Fruit fly (Drosophila melanogaster): ENCODE data around the gene lok.

Gene lok

dm6 chr2L:20078880-20079279, 17.7 kb downstream of the lok start:
- TF ChIP-seq Met (GFP tag; optimal IDR thresholded peaks at IDR 0.05) (peak; percentile 12), CG10669 (GFP tag; optimal IDR thresholded peaks at IDR 0.05) (no peak), esn (GFP tag; optimal IDR thresholded peaks at IDR 0.05) (peak; percentile 12), CG8119 (GFP tag; IDR thresholded peaks at IDR 0.05) (no peak), fkh (GFP tag; optimal IDR thresholded peaks at IDR 0.05) (peak; percentile 8), svp (GFP tag) (peak; percentile 57), lz (GFP tag; optimal IDR thresholded peaks at IDR 0.05) (peak; percentile 42), Eip78C (GFP tag) (peak; percentile 31), Hr39 (GFP tag; optimal IDR thresholded peaks at IDR 0.05) (peak; percentile 19)

dm6 chr2L:20080772-20081171, 19.6 kb downstream of the lok start:
- TF ChIP-seq svp (GFP tag) (peak; percentile 7), Met (GFP tag; optimal IDR thresholded peaks at IDR 0.05) (no peak), Sox102F (GFP tag; optimal IDR thresholded peaks at IDR 0.05) (no peak), eg (GFP tag; IDR thresholded peaks at IDR 0.05) (no peak), Hr39 (GFP tag; optimal IDR thresholded peaks at IDR 0.05) (no peak), Eip78C (GFP tag) (peak; percentile 39), Blimp-1 (GFP tag; optimal IDR thresholded peaks at IDR 0.05) (no peak), CG6808 (GFP tag; optimal IDR thresholded peaks at IDR 0.05) (no peak)

- no peak for TF ChIP-seq spab (GFP tag; optimal IDR thresholded peaks at IDR 0.05)
- no peak for TF ChIP-seq Ets96B (tag; optimal IDR thresholded peaks at IDR 0.05)
- TF ChIP-seq CG6792 (GFP tag; optimal IDR thresholded peaks at IDR 0.05), result no peak
- peak; percentile 12 for TF ChIP-seq svp (GFP tag)
- TF ChIP-seq CG6163 (GFP tag; IDR thresholded peaks at IDR 0.05), result no peak; the same call in 2 of the 3 replicates
- no peak for TF ChIP-seq Hr4 (GFP tag; optimal IDR thresholded peaks at IDR 0.05)
- TF ChIP-seq CG9139 (GFP tag; optimal IDR thresholded peaks at IDR 0.05), result no peak
- no peak for TF ChIP-seq net (GFP tag; optimal IDR thresholded peaks at IDR 0.05)
- no peak for TF ChIP-seq Met (GFP tag; optimal IDR thresholded peaks at IDR 0.05)
- no peak for TF ChIP-seq CG3919 (GFP tag; optimal IDR thresholded peaks at IDR 0.05)
- TF ChIP-seq Sox14 (GFP tag; optimal IDR thresholded peaks at IDR 0.05), result peak; percentile 25
- peak; percentile 9 for TF ChIP-seq CG6808 (GFP tag; optimal IDR thresholded peaks at IDR 0.05)
- peak; percentile 63 for TF ChIP-seq Eip78C (GFP tag)
- TF ChIP-seq Sox102F (GFP tag; optimal IDR thresholded peaks at IDR 0.05), result no peak
- TF ChIP-seq CG32006 (GFP tag; optimal IDR thresholded peaks at IDR 0.05), result no peak
- no peak for TF ChIP-seq Gug (GFP tag; IDR thresholded peaks at IDR 0.05)
- TF ChIP-seq Hr39 (GFP tag; optimal IDR thresholded peaks at IDR 0.05), result no peak
- TF ChIP-seq fd85E (GFP tag; optimal IDR thresholded peaks at IDR 0.05), result no peak
- TF ChIP-seq CG1621 (tag; optimal IDR thresholded peaks at IDR 0.05), result no peak
- TF ChIP-seq fkh (GFP tag; optimal IDR thresholded peaks at IDR 0.05), result peak; percentile 32
- 0 out of 2 replicates have a peak, but pooled peaks have one; percentile 20 for TF ChIP-seq CG15336 (GFP tag; IDR thresholded peaks at IDR 0.05)
- no peak for TF ChIP-seq CG3032 (tag; optimal IDR thresholded peaks at IDR 0.05)
- peak; percentile 1 for TF ChIP-seq pdm3 (GFP tag; optimal IDR thresholded peaks at IDR 0.05)
- TF ChIP-seq cyc (GFP tag; optimal IDR thresholded peaks at IDR 0.05), result no peak
- TF ChIP-seq Blimp-1 (GFP tag; optimal IDR thresholded peaks at IDR 0.05), result no peak
- TF ChIP-seq CG4318 (GFP tag; optimal IDR thresholded peaks at IDR 0.05), result no peak
Observed at dm6 chr2L:20082155-20082964, 21.1 kb downstream of the lok start.

dm6 chr2L:20082965-20083855, 22.0 kb downstream of the lok start:
- peak; percentile 89 for TF ChIP-seq vri (GFP tag; optimal IDR thresholded peaks at IDR 0.05)
- TF ChIP-seq esn (GFP tag; optimal IDR thresholded peaks at IDR 0.05), result peak; percentile 52
- TF ChIP-seq CG6276 (GFP tag; optimal IDR thresholded peaks at IDR 0.05), result no peak
- peak in 1 of 2 experiments; percentile 14 for TF ChIP-seq salr (GFP tag; optimal IDR thresholded peaks at IDR 0.05)
- peak; percentile 62 for TF ChIP-seq Hr39 (GFP tag; optimal IDR thresholded peaks at IDR 0.05)
- no peak for TF ChIP-seq cyc (GFP tag; optimal IDR thresholded peaks at IDR 0.05)
- peak; percentile 40 for TF ChIP-seq CG31627 (GFP tag; optimal IDR thresholded peaks at IDR 0.05)
- no peak for TF ChIP-seq CG4318 (GFP tag; optimal IDR thresholded peaks at IDR 0.05)
- TF ChIP-seq Blimp-1 (GFP tag; optimal IDR thresholded peaks at IDR 0.05), result no peak
- TF ChIP-seq achi (GFP tag; optimal IDR thresholded peaks at IDR 0.05), result peak; percentile 8
- peak; percentile 54 for TF ChIP-seq pdm3 (GFP tag; optimal IDR thresholded peaks at IDR 0.05)
- peak; percentile 29 for TF ChIP-seq CG6792 (GFP tag; optimal IDR thresholded peaks at IDR 0.05)
- TF ChIP-seq CG8632 (GFP tag; optimal IDR thresholded peaks at IDR 0.05), result peak; percentile 42
- no peak for TF ChIP-seq fd59A (GFP tag; optimal IDR thresholded peaks at IDR 0.05)
- peak; percentile 46 for TF ChIP-seq CG8119 (GFP tag; IDR thresholded peaks at IDR 0.05)
- TF ChIP-seq CG32006 (GFP tag; optimal IDR thresholded peaks at IDR 0.05), result peak; percentile 49
- peak; percentile 35 for TF ChIP-seq CG34406 (GFP tag; optimal IDR thresholded peaks at IDR 0.05)
- no peak for TF ChIP-seq CG3919 (GFP tag; optimal IDR thresholded peaks at IDR 0.05)
- TF ChIP-seq ss (GFP tag; optimal IDR thresholded peaks at IDR 0.05), result no peak
- TF ChIP-seq dac (GFP tag; optimal IDR thresholded peaks at IDR 0.05), result no peak

Data from whole organism, prepupa.